Fruit fly (Drosophila melanogaster) whole organism, embryonic: Measurements from ENCODE around the gene r-cup.

Source experiments
- Asciz ChIP-seq: fragments of 200-800 bp; sonication (Bioruptor generic); optimal IDR thresholded peaks from 2 replicates; lab custom pipeline; 2017; ENCODE audit warnings: missing biosample characterization, mild to moderate bottlenecking, missing genetic modification characterization, missing genetic modification reagents
- Bgb ChIP-seq: fragments of 200-800 bp; sonication (Bioruptor generic); IDR thresholded peaks from 2 replicates; pipeline ENCODE4 v1.3.6; 2022; ENCODE audit warnings: missing biosample characterization, missing genetic modification characterization; ENCODE audit not compliant: partially characterized antibody
- CG10366 ChIP-seq: fragments of 200-800 bp; sonication (Bioruptor generic); IDR thresholded peaks from 2 replicates; pipeline ENCODE4 v1.3.6; 2022; ENCODE audit warnings: missing biosample characterization, missing genetic modification characterization
- CG10543 ChIP-seq: fragments of 200-800 bp; sonication (Bioruptor generic); optimal IDR thresholded peaks from 3 replicates; lab custom pipeline; 2017; ENCODE audit warnings: missing biosample characterization, mild to moderate bottlenecking, missing genetic modification characterization, moderate library complexity
- CG1233 ChIP-seq: fragments of 200-800 bp; sonication (Bioruptor generic); optimal IDR thresholded peaks from 4 replicates; lab custom pipeline; 2018; ENCODE audit warnings: missing biosample characterization, mild to moderate bottlenecking, missing genetic modification characterization
- CG14014 ChIP-seq: fragments of 200-800 bp; sonication (Bioruptor generic); IDR thresholded peaks from 2 replicates; pipeline ENCODE4 v1.3.6; 2022; ENCODE audit warnings: missing biosample characterization, missing genetic modification characterization
- CG15011 ChIP-seq: fragments of 200-800 bp; sonication (Bioruptor generic); optimal IDR thresholded peaks from 3 replicates; lab custom pipeline; 2018; ENCODE audit warnings: missing biosample characterization, mild to moderate bottlenecking, missing genetic modification characterization
- CG17829 ChIP-seq: fragments of 200-800 bp; optimal IDR thresholded peaks from 2 replicates; lab custom pipeline; 2019; ENCODE audit warnings: missing biosample characterization, mild to moderate bottlenecking, missing genetic modification characterization, moderate library complexity
- CG18011 ChIP-seq: fragments of 200-800 bp; sonication (Bioruptor generic); optimal IDR thresholded peaks from 2 replicates; lab custom pipeline; 2017; ENCODE audit warnings: missing biosample characterization, missing genetic modification characterization, mild to moderate bottlenecking, moderate library complexity, missing genotype
- CG30403 ChIP-seq: fragments of 200-800 bp; sonication (Bioruptor generic); optimal IDR thresholded peaks from 3 replicates; lab custom pipeline; 2016; ENCODE audit warnings: missing biosample characterization, missing genetic modification characterization
- CG31388 ChIP-seq: fragments of 200-800 bp; sonication (Bioruptor generic); optimal IDR thresholded peaks from 2 replicates; lab custom pipeline; 2016; ENCODE audit warnings: missing biosample characterization, missing genetic modification characterization
- CG32532 ChIP-seq: fragments of 200-800 bp; sonication (Bioruptor generic); IDR thresholded peaks from 2 replicates; pipeline ENCODE4 v1.3.6; 2022; ENCODE audit warnings: missing biosample characterization, missing genetic modification characterization
- CG3847 ChIP-seq: fragments of 200-800 bp; sonication (Bioruptor generic); IDR thresholded peaks from 2 replicates; pipeline ENCODE4 v1.3.6; 2022; ENCODE audit warnings: missing biosample characterization, missing genetic modification characterization
- CG4707 ChIP-seq: fragments of 200-800 bp; sonication (Bioruptor generic); optimal IDR thresholded peaks from 2 replicates; lab custom pipeline; 2018; ENCODE audit warnings: missing biosample characterization, mild to moderate bottlenecking, missing genetic modification characterization, moderate library complexity
- CG4730 ChIP-seq: fragments of 200-800 bp; sonication (Bioruptor generic); IDR thresholded peaks from 2 replicates; pipeline ENCODE4 v1.3.6; 2022; ENCODE audit warnings: missing biosample characterization, missing genetic modification characterization
- CG6683 ChIP-seq: fragments of 200-800 bp; sonication (Bioruptor generic); optimal IDR thresholded peaks from 2 replicates; lab custom pipeline; 2017; ENCODE audit warnings: missing biosample characterization, mild to moderate bottlenecking, missing genetic modification characterization, missing genetic modification reagents
- CG7372 ChIP-seq: fragments of 200-800 bp; sonication (Bioruptor generic); IDR thresholded peaks from 2 replicates; pipeline ENCODE4 v1.3.6; 2022; ENCODE audit warnings: missing biosample characterization, missing genetic modification characterization
- CG7928 ChIP-seq: fragments of 200-800 bp; sonication (Bioruptor generic); optimal IDR thresholded peaks from 2 replicates; lab custom pipeline; 2017; ENCODE audit warnings: missing biosample characterization, mild to moderate bottlenecking, missing genetic modification characterization
- CG8089 ChIP-seq: fragments of 200-800 bp; sonication (Bioruptor generic); optimal IDR thresholded peaks from 3 replicates; lab custom pipeline; 2016; ENCODE audit warnings: missing biosample characterization, missing genetic modification characterization
- CG8388 ChIP-seq: fragments of 200-800 bp; sonication (Bioruptor generic); optimal IDR thresholded peaks from 2 replicates; lab custom pipeline; 2019; ENCODE audit warnings: missing biosample characterization, mild to moderate bottlenecking, missing genetic modification characterization, moderate library complexity
- Dref ChIP-seq: fragments of 200-800 bp; sonication (Bioruptor generic); IDR thresholded peaks from 2 replicates; pipeline ENCODE4 v1.3.6; 2022; ENCODE audit warnings: missing biosample characterization, missing genetic modification characterization
- H15 ChIP-seq: fragments of 200-800 bp; sonication (Bioruptor generic); IDR thresholded peaks from 3 replicates; pipeline ENCODE4 v1.3.6; 2022; ENCODE audit warnings: missing biosample characterization, missing genetic modification characterization
- Hr78 ChIP-seq, 2 experiments: fragments of 200-800 bp in 1 of 2; fragments of >200 bp in 1 of 2; sonication (Bioruptor generic) in 1 of 2; optimal IDR thresholded peaks; 2 replicates each; lab custom pipeline; 2017 to 2019; ENCODE audit warnings: missing biosample characterization in 2 of 2, missing genetic modification characterization in 2 of 2, mild to moderate bottlenecking in 1 of 2, moderate library complexity in 1 of 2
- NC2α ChIP-seq: fragments of 200-800 bp; sonication (Bioruptor generic); optimal IDR thresholded peaks from 2 replicates; lab custom pipeline; 2016; ENCODE audit warnings: missing biosample characterization, missing genetic modification characterization
- NC2β ChIP-seq: fragments of 200-800 bp; sonication (Bioruptor generic); optimal IDR thresholded peaks from 2 replicates; lab custom pipeline; 2016; ENCODE audit warnings: missing biosample characterization, missing genetic modification characterization
- NK7.1 ChIP-seq: fragments of 200-800 bp; sonication (Bioruptor generic); optimal IDR thresholded peaks from 3 replicates; lab custom pipeline; 2016; ENCODE audit warnings: missing biosample characterization, missing genetic modification characterization
- Neu2 ChIP-seq: fragments of 200-800 bp; sonication (Bioruptor generic); optimal IDR thresholded peaks from 3 replicates; lab custom pipeline; 2016; ENCODE audit warnings: missing biosample characterization, missing genetic modification characterization, borderline replicate concordance
- Ptx1 ChIP-seq: fragments of 200-800 bp; sonication (Bioruptor generic); IDR thresholded peaks from 2 replicates; pipeline ENCODE4 v1.3.6; 2022; ENCODE audit warnings: missing biosample characterization, missing genetic modification characterization
- Ravus ChIP-seq: fragments of 200-800 bp; sonication (Bioruptor generic); IDR thresholded peaks from 2 replicates; pipeline ENCODE4 v1.3.6; 2022; ENCODE audit warnings: missing biosample characterization, missing genetic modification characterization
- Sin3A ChIP-seq: fragments of >200 bp; optimal IDR thresholded peaks from 2 replicates; lab custom pipeline; 2018
- Taf1 ChIP-seq: fragments of 200-800 bp; sonication (Bioruptor generic); IDR thresholded peaks from 2 replicates; pipeline ENCODE4 v1.3.6; 2022; ENCODE audit warnings: missing biosample characterization, missing genetic modification characterization
- Trl ChIP-seq, 3 experiments: fragments of >200 bp in 2 of 3; fragments of 200-800 bp in 1 of 3; sonication (Bioruptor generic) in 1 of 3; optimal IDR thresholded peaks; 2 replicates in 1 of 3; 3 replicates in 2 of 3; lab custom pipeline; 2016 to 2017; ENCODE audit warnings: missing biosample characterization in 1 of 3, missing genetic modification characterization in 1 of 3
- Xrp1 ChIP-seq: fragments of 200-800 bp; sonication (Bioruptor generic); IDR thresholded peaks from 2 replicates; pipeline ENCODE4 v1.3.6; 2022; ENCODE audit warnings: missing biosample characterization, missing genetic modification characterization
- abd-A ChIP-seq: fragments of 200-800 bp; sonication (Bioruptor generic); optimal IDR thresholded peaks from 3 replicates; lab custom pipeline; 2019; ENCODE audit warnings: missing biosample characterization, mild to moderate bottlenecking, missing genetic modification characterization, moderate library complexity
- amos ChIP-seq: fragments of 200-800 bp; sonication (Bioruptor generic); IDR thresholded peaks from 2 replicates; pipeline ENCODE4 v1.3.6; 2022; ENCODE audit warnings: missing biosample characterization, missing genetic modification characterization; ENCODE audit not compliant: partially characterized antibody
- az2 ChIP-seq: fragments of 200-800 bp; sonication (Bioruptor generic); optimal IDR thresholded peaks from 3 replicates; lab custom pipeline; 2016; ENCODE audit warnings: missing biosample characterization, missing genetic modification characterization
- bab2 ChIP-seq: fragments of 200-800 bp; sonication (Bioruptor generic); optimal IDR thresholded peaks from 2 replicates; lab custom pipeline; 2016; ENCODE audit warnings: missing biosample characterization, missing genetic modification characterization
- dpn ChIP-seq, 2 experiments: fragments of 200-800 bp; sonication (Bioruptor generic); optimal IDR thresholded peaks; 3 replicates each; lab custom pipeline; 2016; ENCODE audit warnings: missing biosample characterization in 2 of 2, missing genetic modification characterization in 2 of 2
- fd102C ChIP-seq: fragments of 200-800 bp; sonication (Bioruptor generic); optimal IDR thresholded peaks from 2 replicates; lab custom pipeline; 2018; ENCODE audit warnings: missing biosample characterization, mild to moderate bottlenecking, missing genetic modification characterization, moderate library complexity
- gro ChIP-seq: fragments of 200-800 bp; sonication (Bioruptor generic); optimal IDR thresholded peaks from 2 replicates; lab custom pipeline; 2016; ENCODE audit warnings: missing biosample characterization, missing genetic modification characterization
- hbn ChIP-seq: fragments of 200-800 bp; sonication (Bioruptor generic); IDR thresholded peaks from 2 replicates; pipeline ENCODE4 v1.3.6; 2022; ENCODE audit warnings: missing biosample characterization, missing genetic modification characterization; ENCODE audit not compliant: partially characterized antibody
- org-1 ChIP-seq: fragments of 200-800 bp; sonication (Bioruptor generic); optimal IDR thresholded peaks from 2 replicates; lab custom pipeline; 2017; ENCODE audit warnings: missing biosample characterization, missing genetic modification characterization
- pan ChIP-seq, 4 experiments: fragments of >200 bp in 3 of 4; fragments of 200-800 bp in 1 of 4; sonication (Bioruptor generic) in 1 of 4; optimal IDR thresholded peaks in 3 of 4; IDR thresholded peaks in 1 of 4; 2 replicates each; pipeline versions ENCODE4 v1.3.6 to Lab custom; 2017 to 2022; ENCODE audit warnings: missing biosample characterization in 2 of 4, missing genetic modification characterization in 2 of 4, mixed read lengths in 1 of 4
- ranshi ChIP-seq: fragments of 200-800 bp; sonication (Bioruptor generic); IDR thresholded peaks from 2 replicates; pipeline ENCODE4 v1.3.6; 2022; ENCODE audit warnings: missing biosample characterization, missing genetic modification characterization
- ssp ChIP-seq: fragments of 200-800 bp; sonication (Bioruptor generic); IDR thresholded peaks from 2 replicates; pipeline ENCODE4 v1.3.6; 2022; ENCODE audit warnings: missing biosample characterization, missing genetic modification characterization
- stc ChIP-seq: fragments of 200-800 bp; sonication (Bioruptor generic); IDR thresholded peaks from 2 replicates; pipeline ENCODE4 v1.3.6; 2022; ENCODE audit warnings: missing biosample characterization, missing genetic modification characterization
- tin ChIP-seq: fragments of 200-800 bp; sonication (Bioruptor generic); optimal IDR thresholded peaks from 3 replicates; lab custom pipeline; 2016; ENCODE audit warnings: missing biosample characterization, missing genetic modification characterization
- tx ChIP-seq: fragments of 200-800 bp; sonication (Bioruptor generic); optimal IDR thresholded peaks from 2 replicates; lab custom pipeline; 2016; ENCODE audit warnings: missing biosample characterization, missing genetic modification characterization
- z ChIP-seq: fragments of 200-800 bp; sonication (Bioruptor generic); IDR thresholded peaks from 3 replicates; pipeline ENCODE4 v1.3.6; 2022; ENCODE audit warnings: missing biosample characterization, missing genetic modification characterization

Gene r-cup

dm6 chrX:21053099-21053715, 27.5 kb upstream of the r-cup start (continued):
- TF ChIP-seq Taf1 (peak; percentile 42; the same call in 1 of the 2 replicates), CG8089 (GFP tag; lab: Kevin White, UChicago) (peak; percentile 72), CG15011 (GFP tag; lab: Kevin White, UChicago) (peak; percentile 68), pan (optimal IDR thresholded peaks at IDR 0.05; lab: Kevin White, UChicago) (no peak), pan (GFP tag; optimal IDR thresholded peaks at IDR 0.05 in 1 of 2, IDR thresholded peaks at IDR 0.05 in 1 of 2) (peak in 1 of 2 experiments; percentile 70), ranshi (GFP tag; lab: Robert Waterston, UW) (peak; percentile 70), CG7928 (peak; percentile 89), abd-A (tag; lab: Kevin White, UChicago) (peak; percentile 5), CG4707 (peak; percentile 82), tin (peak; percentile 59), CG4730 (GFP tag; lab: Robert Waterston, UW) (no peak), H15 (GFP tag; lab: Robert Waterston, UW) (0 out of 3 replicates have a peak, but pooled peaks have one; percentile 39), Ptx1 (GFP tag; lab: Robert Waterston, UW) (peak; percentile 63), fd102C (GFP tag; lab: Kevin White, UChicago) (peak; percentile 33), Neu2 (GFP tag; lab: Kevin White, UChicago) (no peak), tx (GFP tag; lab: Kevin White, UChicago) (no peak), z (GFP tag; lab: Robert Waterston, UW) (no peak), Xrp1 (GFP tag; lab: Robert Waterston, UW) (no peak), Bgb (peak; percentile 87), Asciz (GFP tag; lab: Kevin White, UChicago) (peak; percentile 72), CG8388 (GFP tag; lab: Kevin White, UChicago) (peak; percentile 48), CG10366 (GFP tag; lab: Robert Waterston, UW) (peak; percentile 46), hbn (GFP tag; lab: Robert Waterston, UW) (peak; percentile 66), amos (peak; percentile 87), CG31388 (GFP tag; lab: Kevin White, UChicago) (no peak), CG1233 (GFP tag; lab: Kevin White, UChicago) (peak; percentile 84), stc (peak; percentile 55; the same call in 1 of the 2 replicates), Trl (optimal IDR thresholded peaks at IDR 0.05; lab: Kevin White, UChicago) (no peak), Trl (GFP tag; optimal IDR thresholded peaks at IDR 0.05; lab: Kevin White, UChicago) (peak; percentile 72), NC2α (GFP tag; lab: Kevin White, UChicago) (peak; percentile 43), CG14014 (peak; percentile 77), CG3847 (peak; percentile 67), bab2 (peak; percentile 20), NK7.1 (GFP tag; lab: Kevin White, UChicago) (peak; percentile 54), gro (GFP tag; lab: Kevin White, UChicago) (peak; percentile 71), Dref (peak; percentile 88), NC2β (peak; percentile 87), CG32532 (GFP tag; lab: Robert Waterston, UW) (peak; percentile 84), Sin3A (lab: Kevin White, UChicago) (peak; percentile 75), dpn (GFP tag; optimal IDR thresholded peaks at IDR 0.05; lab: Kevin White, UChicago) (peak; percentile 55 to 78), CG18011 (peak; percentile 60), ssp (peak; percentile 27; the same call in 1 of the 2 replicates), CG7372 (GFP tag; lab: Robert Waterston, UW) (peak; percentile 52; the same call in 1 of the 2 replicates), CG10543 (GFP tag; lab: Kevin White, UChicago) (peak; percentile 87), az2 (peak; percentile 47), CG17829 (tag; lab: Kevin White, UChicago) (peak; percentile 58), CG30403 (GFP tag; lab: Kevin White, UChicago) (peak; percentile 63), Ravus (GFP tag; lab: Robert Waterston, UW) (no peak), org-1 (GFP tag; lab: Kevin White, UChicago) (peak; percentile 72), Hr78 (GFP tag; optimal IDR thresholded peaks at IDR 0.05; lab: Kevin White, UChicago) (peak in 1 of 2 experiments; percentile 24), CG6683 (GFP tag; lab: Kevin White, UChicago) (peak; percentile 61)
